Worm (Caenorhabditis elegans): ENCODE data around the gene Y116A8B.1.

DNA sequence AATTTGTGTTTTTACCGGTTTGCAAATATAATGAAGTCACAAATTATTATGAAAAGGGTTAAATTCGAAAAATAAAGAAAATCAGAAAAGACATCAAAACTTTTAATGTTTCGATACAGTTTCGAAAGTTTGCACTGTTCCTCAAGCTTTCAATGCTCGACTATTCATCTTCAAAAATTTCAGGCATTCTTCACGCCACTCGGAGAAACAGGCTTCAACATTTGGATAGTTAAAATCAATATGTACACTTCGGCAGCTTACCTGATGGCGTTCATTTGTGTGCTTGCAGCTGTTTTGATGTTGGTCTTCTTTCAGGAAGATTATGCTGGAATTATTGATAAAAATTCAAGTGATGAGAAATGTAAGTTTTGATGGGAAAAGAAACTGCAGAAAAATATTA lies 31.0 kb downstream of the Y116A8B.1 start:
- TF ChIP-seq unc-39 (tag; optimal IDR thresholded peaks at IDR 0.05) = no peak
- TF ChIP-seq lin-39 (tag; optimal IDR thresholded peaks at IDR 0.05) = no peak
- no peak for TF ChIP-seq unc-62 (GFP tag; optimal IDR thresholded peaks at IDR 0.05)
- TF ChIP-seq ZK546.5 (tag; optimal IDR thresholded peaks at IDR 0.05) = no peak

Measured in whole organism, L2 larva.